Fruit fly (Drosophila melanogaster) whole organism, prepupa: ENCODE data around the gene Apt1.
"Not testable (repeated sequence)": the region's sequence is repeated elsewhere in the genome, so short reads cannot be mapped to it uniquely, and the experiment has no call there.

Source experiments
- Blimp-1 ChIP-seq: fragments of 200-800 bp; sonication (Bioruptor generic); optimal IDR thresholded peaks from 3 replicates; lab custom pipeline; 2017; ENCODE audit warnings: missing biosample characterization, missing genetic modification characterization, mild to moderate bottlenecking, moderate library complexity, missing genetic modification reagents
- CG10631 ChIP-seq: fragments of 200-800 bp; sonication (Bioruptor generic); optimal IDR thresholded peaks from 2 replicates; lab custom pipeline; 2016; ENCODE audit warnings: missing biosample characterization, missing genetic modification characterization
- CG11902 ChIP-seq: fragments of 200-800 bp; sonication (Bioruptor generic); optimal IDR thresholded peaks from 3 replicates; lab custom pipeline; 2016; ENCODE audit warnings: missing biosample characterization, missing genetic modification characterization
- CG15336 ChIP-seq: fragments of 200-800 bp; sonication (Bioruptor generic); IDR thresholded peaks from 2 replicates; pipeline ENCODE4 v1.3.6; 2022; ENCODE audit warnings: missing biosample characterization, missing genetic modification characterization
- CG16779 ChIP-seq: fragments of 200-800 bp; sonication (Bioruptor generic); optimal IDR thresholded peaks from 3 replicates; lab custom pipeline; 2017; ENCODE audit warnings: missing biosample characterization, mild to moderate bottlenecking, missing genetic modification characterization
- CG3032 ChIP-seq: fragments of 200-800 bp; optimal IDR thresholded peaks from 2 replicates; lab custom pipeline; 2019; ENCODE audit warnings: missing biosample characterization, mild to moderate bottlenecking, missing genetic modification characterization, moderate library complexity
- CG31627 ChIP-seq: fragments of 200-800 bp; sonication (Bioruptor generic); optimal IDR thresholded peaks from 3 replicates; lab custom pipeline; 2016; ENCODE audit warnings: missing biosample characterization, missing genetic modification characterization
- CG32006 ChIP-seq: fragments of 200-800 bp; sonication (Bioruptor generic); optimal IDR thresholded peaks from 3 replicates; lab custom pipeline; 2017; ENCODE audit warnings: missing biosample characterization, mild to moderate bottlenecking, missing genetic modification characterization
- CG6163 ChIP-seq: fragments of 200-800 bp; sonication (Bioruptor generic); IDR thresholded peaks from 3 replicates; pipeline ENCODE4 v1.3.6; 2022; ENCODE audit warnings: missing biosample characterization, missing genetic modification characterization
- CG6792 ChIP-seq: fragments of 200-800 bp; sonication (Bioruptor generic); optimal IDR thresholded peaks from 3 replicates; lab custom pipeline; 2016; ENCODE audit warnings: missing biosample characterization, missing genetic modification characterization
- CG6808 ChIP-seq: fragments of 200-800 bp; sonication (Bioruptor generic); optimal IDR thresholded peaks from 3 replicates; lab custom pipeline; 2017; ENCODE audit warnings: missing biosample characterization, missing genetic modification characterization, mild to moderate bottlenecking, moderate library complexity, missing genetic modification reagents
- CG8319 ChIP-seq: fragments of 200-800 bp; sonication (Bioruptor generic); optimal IDR thresholded peaks from 3 replicates; lab custom pipeline; 2016; ENCODE audit warnings: missing biosample characterization, missing genetic modification characterization
- CG9139 ChIP-seq: fragments of 200-800 bp; sonication (Bioruptor generic); optimal IDR thresholded peaks from 3 replicates; lab custom pipeline; 2017; ENCODE audit warnings: missing biosample characterization, mild to moderate bottlenecking, missing genetic modification characterization
- Eip75B ChIP-seq: fragments of 200-800 bp; sonication (Bioruptor generic); optimal IDR thresholded peaks from 3 replicates; lab custom pipeline; 2016; ENCODE audit warnings: missing biosample characterization, missing genetic modification characterization
- Eip78C ChIP-seq: fragments of 200-800 bp; sonication (Bioruptor generic); peaks from one replicate; lab custom pipeline; 2016; ENCODE audit warnings: missing biosample characterization, missing genetic modification characterization
- Ets21C ChIP-seq: fragments of 200-800 bp; sonication (Bioruptor generic); optimal IDR thresholded peaks from 3 replicates; lab custom pipeline; 2016; ENCODE audit warnings: missing biosample characterization, missing genetic modification characterization
- Ets96B ChIP-seq: fragments of 200-800 bp; optimal IDR thresholded peaks from 2 replicates; lab custom pipeline; 2019; ENCODE audit warnings: missing biosample characterization, mild to moderate bottlenecking, missing genetic modification characterization, moderate library complexity
- Gug ChIP-seq: fragments of 200-800 bp; sonication (Bioruptor generic); IDR thresholded peaks from 2 replicates; pipeline ENCODE4 v1.3.6; 2022; ENCODE audit warnings: missing biosample characterization, missing genetic modification characterization
- Hr39 ChIP-seq: fragments of 200-800 bp; sonication (Bioruptor generic); optimal IDR thresholded peaks from 2 replicates; lab custom pipeline; 2016; ENCODE audit warnings: missing biosample characterization, missing genetic modification characterization
- Sox102F ChIP-seq: fragments of 200-800 bp; sonication (Bioruptor generic); optimal IDR thresholded peaks from 2 replicates; lab custom pipeline; 2016; ENCODE audit warnings: missing biosample characterization, mild to moderate bottlenecking, missing genetic modification characterization
- Sox15 ChIP-seq: fragments of 200-800 bp; sonication (Bioruptor generic); optimal IDR thresholded peaks from 3 replicates; lab custom pipeline; 2016; ENCODE audit warnings: missing biosample characterization, missing genetic modification characterization
- achi ChIP-seq: fragments of 200-800 bp; sonication (Bioruptor generic); optimal IDR thresholded peaks from 3 replicates; lab custom pipeline; 2016; ENCODE audit warnings: missing biosample characterization, missing genetic modification characterization
- acj6 ChIP-seq: fragments of 200-800 bp; sonication (Bioruptor generic); optimal IDR thresholded peaks from 3 replicates; lab custom pipeline; 2016; ENCODE audit warnings: missing biosample characterization, missing genetic modification characterization
- cyc ChIP-seq: fragments of 200-800 bp; sonication (Bioruptor generic); optimal IDR thresholded peaks from 3 replicates; lab custom pipeline; 2016; ENCODE audit warnings: missing biosample characterization, missing genetic modification characterization
- dsx ChIP-seq: fragments of 200-800 bp; optimal IDR thresholded peaks from 3 replicates; lab custom pipeline; 2019; ENCODE audit warnings: missing biosample characterization, mild to moderate bottlenecking, missing genetic modification characterization, moderate library complexity; ENCODE audit not compliant: poor library complexity, severe bottlenecking
- esn ChIP-seq: fragments of 200-800 bp; sonication (Bioruptor generic); optimal IDR thresholded peaks from 2 replicates; lab custom pipeline; 2016; ENCODE audit warnings: missing biosample characterization, mild to moderate bottlenecking, missing genetic modification characterization, moderate library complexity
- fd85E ChIP-seq: fragments of 200-800 bp; sonication (Bioruptor generic); optimal IDR thresholded peaks from 3 replicates; lab custom pipeline; 2016; ENCODE audit warnings: missing biosample characterization, missing genetic modification characterization
- fkh ChIP-seq: fragments of 200-800 bp; sonication (Bioruptor generic); optimal IDR thresholded peaks from 3 replicates; lab custom pipeline; 2017; ENCODE audit warnings: missing biosample characterization, mild to moderate bottlenecking, missing genetic modification characterization, moderate library complexity
- lz ChIP-seq: fragments of 200-800 bp; sonication (Bioruptor generic); optimal IDR thresholded peaks from 3 replicates; lab custom pipeline; 2016; ENCODE audit warnings: missing biosample characterization, missing genetic modification characterization
- net ChIP-seq: fragments of 200-800 bp; sonication (Bioruptor generic); optimal IDR thresholded peaks from 3 replicates; lab custom pipeline; 2016; ENCODE audit warnings: missing biosample characterization, missing genetic modification characterization
- ss ChIP-seq, 2 experiments: fragments of 200-800 bp; sonication (Bioruptor generic); optimal IDR thresholded peaks; 2 replicates in 1 of 2; 3 replicates in 1 of 2; lab custom pipeline; 2017 to 2018; ENCODE audit warnings: mild to moderate bottlenecking in 2 of 2, missing biosample characterization in 2 of 2, missing genetic modification characterization in 2 of 2, moderate library complexity in 1 of 2
- svp ChIP-seq: fragments of 200-800 bp; sonication (Bioruptor generic); peaks from one replicate; lab custom pipeline; 2016; ENCODE audit warnings: missing biosample characterization, missing genetic modification characterization
- topi ChIP-seq: fragments of 200-800 bp; sonication (Bioruptor generic); optimal IDR thresholded peaks from 3 replicates; lab custom pipeline; 2016; ENCODE audit warnings: missing biosample characterization, missing genetic modification characterization
- vri ChIP-seq: fragments of 200-800 bp; sonication (Bioruptor generic); optimal IDR thresholded peaks from 3 replicates; lab custom pipeline; 2016; ENCODE audit warnings: missing biosample characterization, mild to moderate bottlenecking, missing genetic modification characterization

Gene Apt1

DNA sequence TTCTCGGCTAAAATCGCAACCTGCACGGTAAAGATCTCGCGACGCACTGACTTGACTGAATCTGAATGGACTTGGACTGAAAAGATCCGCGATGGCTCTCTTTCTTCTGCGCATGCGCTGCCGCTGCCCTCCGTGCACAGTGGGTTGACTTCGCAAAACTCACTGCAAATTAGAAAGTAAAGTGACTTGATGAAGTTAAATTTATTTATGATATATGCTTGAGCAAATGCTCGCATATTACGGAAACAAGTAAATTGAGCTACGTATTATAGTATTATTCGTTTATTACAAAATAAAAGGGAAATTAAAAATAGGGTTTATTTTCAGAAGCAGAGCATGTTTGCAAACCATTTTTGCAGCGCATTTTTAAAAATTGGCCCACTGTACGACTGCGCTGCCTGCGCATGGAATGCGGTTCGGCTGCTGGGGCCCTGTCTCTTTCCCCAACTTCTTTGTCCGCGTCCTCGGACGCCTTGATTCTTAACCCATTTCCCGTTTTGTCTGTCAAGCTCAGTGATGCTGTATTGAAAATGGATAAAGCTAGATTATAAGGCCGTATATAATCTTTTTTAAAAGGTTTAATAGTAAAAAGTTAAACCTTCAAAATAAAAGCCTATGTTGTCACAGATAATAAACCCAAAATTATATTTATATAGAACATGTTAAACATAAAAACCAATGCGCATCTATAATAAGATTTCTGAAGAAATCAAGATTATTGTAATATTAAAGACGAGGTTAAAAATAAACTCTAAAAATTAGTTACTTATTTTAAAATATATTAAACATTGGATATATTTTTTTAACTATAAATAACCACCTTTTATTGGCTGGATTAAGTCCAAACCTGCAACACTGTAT, 39.9 kb upstream of the Apt1 start, which contains the start of gene rt (continued):
- TF ChIP-seq CG8319 (GFP tag; lab: Kevin White, UChicago) (peak; percentile 69), Ets21C (peak; percentile 73), Hr39 (peak; percentile 62), fkh (GFP tag; lab: Kevin White, UChicago) (no peak), CG16779 (tag; lab: Kevin White, UChicago) (peak; percentile 81), CG32006 (GFP tag; lab: Kevin White, UChicago) (peak; percentile 83), Sox15 (GFP tag; lab: Kevin White, UChicago) (peak; percentile 62), svp (GFP tag; lab: Kevin White, UChicago) (peak; percentile 92), ss (GFP tag; optimal IDR thresholded peaks at IDR 0.05; lab: Kevin White, UChicago) (peak; percentile 81 to 89), achi (peak; percentile 76), lz (GFP tag; lab: Kevin White, UChicago) (peak; percentile 83), CG31627 (GFP tag; lab: Kevin White, UChicago) (peak; percentile 75), Eip75B (GFP tag; lab: Kevin White, UChicago) (peak; percentile 85), CG9139 (peak; percentile 82), Gug (GFP tag; lab: Robert Waterston, UW) (peak; percentile 63), CG3032 (tag; lab: Kevin White, UChicago) (peak; percentile 94), CG10631 (GFP tag; lab: Kevin White, UChicago) (peak; percentile 80), esn (GFP tag; lab: Kevin White, UChicago) (peak; percentile 82), CG6808 (GFP tag; lab: Kevin White, UChicago) (peak; percentile 90), net (GFP tag; lab: Kevin White, UChicago) (peak; percentile 84), acj6 (peak; percentile 77), Blimp-1 (no peak), Eip78C (peak; percentile 95), Sox102F (peak; percentile 78), dsx (peak; percentile 85)

- TF ChIP-seq CG6163 (GFP tag; lab: Robert Waterston, UW) (0 out of 3 replicates have a peak, but pooled peaks have one; percentile 42), vri (GFP tag; lab: Kevin White, UChicago) (no peak), CG11902 (no peak), lz (GFP tag; lab: Kevin White, UChicago) (no peak), fd85E (GFP tag; lab: Kevin White, UChicago) (no peak), Ets96B (tag; lab: Kevin White, UChicago) (no peak), fkh (GFP tag; lab: Kevin White, UChicago) (peak; percentile 47)
Measured at dm6 chr3L:11588594-11588993, 39.2 kb upstream of the Apt1 start.

DNA sequence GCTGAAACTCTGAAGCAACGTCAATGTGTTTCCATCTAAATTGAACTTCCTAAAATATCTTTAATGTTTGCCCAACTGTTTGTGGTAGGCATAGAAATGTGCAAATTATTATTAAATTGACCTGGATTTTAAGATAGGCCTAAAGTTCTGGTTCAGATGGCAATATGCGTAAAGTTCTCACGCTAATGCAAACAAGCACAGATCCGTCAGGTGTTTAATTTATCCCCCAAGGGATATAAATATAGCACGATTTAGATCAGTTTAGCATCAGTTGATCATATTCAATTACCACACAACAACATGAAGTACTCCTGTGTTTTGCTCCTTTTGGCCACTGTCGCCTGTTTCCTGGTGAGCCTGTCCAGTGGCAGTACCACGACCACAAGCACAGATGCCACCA, 38.4 kb upstream of the Apt1 start, which contains the start of gene CG7377:
CG7377 (plus strand) TSS at position 301 of the 400 bp plus-strand sequence.
- not testable (repeated sequence) for TF ChIP-seq CG6792 (GFP tag; lab: Kevin White, UChicago); cyc; ss (GFP tag; optimal IDR thresholded peaks at IDR 0.05; lab: Kevin White, UChicago)
- TF ChIP-seq, all 60 proteins: peak for 0; not testable (repeated sequence) for 60

- TF ChIP-seq topi (GFP tag; lab: Kevin White, UChicago) (no peak), lz (GFP tag; lab: Kevin White, UChicago) (no peak), CG15336 (GFP tag; lab: Robert Waterston, UW) (no peak), dsx (no peak)
Measured at dm6 chr3L:11591131-11591530, 36.7 kb upstream of the Apt1 start, which contains the start of gene CG33268. Gene CG33268, minus strand, starts transcription at chr3L:11591231.
